Fruit fly (Drosophila melanogaster) whole organism, embryonic: ENCODE measurements around the gene Tbcd.
A peak's percentile ranks its signal among the peaks of the same experiment; 100 is the strongest.

ENCODE experiments used
- Awh ChIP-seq: fragments of 200-800 bp; sonication (Bioruptor generic); IDR thresholded peaks from 2 replicates; pipeline ENCODE4, ENCODE4 v1.3.6; 2022; ENCODE audit warnings: missing biosample characterization, missing genetic modification characterization
- CG1024 ChIP-seq: fragments of 200-800 bp; sonication (Bioruptor generic); IDR thresholded peaks from 2 replicates; pipeline ENCODE4 v1.3.6; 2022; ENCODE audit warnings: missing biosample characterization, missing genetic modification characterization
- CG11398 ChIP-seq: fragments of 200-800 bp; sonication (Bioruptor generic); optimal IDR thresholded peaks from 2 replicates; lab custom pipeline; 2016; ENCODE audit warnings: missing biosample characterization, missing genetic modification characterization
- CG12769 ChIP-seq: fragments of 200-800 bp; sonication (Bioruptor generic); optimal IDR thresholded peaks from 2 replicates; lab custom pipeline; 2019; ENCODE audit warnings: missing biosample characterization, mild to moderate bottlenecking, missing genetic modification characterization, moderate library complexity
- CG14014 ChIP-seq: fragments of 200-800 bp; sonication (Bioruptor generic); IDR thresholded peaks from 2 replicates; pipeline ENCODE4 v1.3.6; 2022; ENCODE audit warnings: missing biosample characterization, missing genetic modification characterization
- CG15073 ChIP-seq: fragments of 200-800 bp; sonication (Bioruptor generic); optimal IDR thresholded peaks from 2 replicates; lab custom pipeline; 2016; ENCODE audit warnings: missing biosample characterization, missing genetic modification characterization
- CG1529 ChIP-seq: fragments of 200-800 bp; sonication (Bioruptor generic); optimal IDR thresholded peaks from 3 replicates; lab custom pipeline; 2018; ENCODE audit warnings: missing biosample characterization, missing genetic modification characterization
- CG17385 ChIP-seq: fragments of 200-800 bp; sonication (Bioruptor generic); optimal IDR thresholded peaks from 3 replicates; lab custom pipeline; 2018; ENCODE audit warnings: missing biosample characterization, mild to moderate bottlenecking, missing genetic modification characterization
- CG1792 ChIP-seq: fragments of 200-800 bp; sonication (Bioruptor generic); optimal IDR thresholded peaks from 2 replicates; lab custom pipeline; 2016; ENCODE audit warnings: missing biosample characterization, missing genetic modification characterization
- CG18476 ChIP-seq: fragments of 200-800 bp; sonication (Bioruptor generic); optimal IDR thresholded peaks from 2 replicates; lab custom pipeline; 2016; ENCODE audit warnings: missing biosample characterization, mild to moderate bottlenecking, missing genetic modification characterization
- CG18599 ChIP-seq: fragments of 200-800 bp; sonication (Bioruptor generic); optimal IDR thresholded peaks from 3 replicates; lab custom pipeline; 2017; ENCODE audit warnings: missing biosample characterization, missing genetic modification characterization, mild to moderate bottlenecking, moderate library complexity, missing genetic modification reagents
- CG33213 ChIP-seq: fragments of 200-800 bp; sonication (Bioruptor generic); optimal IDR thresholded peaks from 3 replicates; lab custom pipeline; 2016; ENCODE audit warnings: missing biosample characterization, missing genetic modification characterization
- CG4404 ChIP-seq: fragments of 200-800 bp; sonication (Bioruptor generic); IDR thresholded peaks from 2 replicates; pipeline ENCODE4 v1.3.6; 2022; ENCODE audit warnings: missing biosample characterization, missing genetic modification characterization
- CG4617 ChIP-seq: fragments of 200-800 bp; sonication (Bioruptor generic); optimal IDR thresholded peaks from 3 replicates; lab custom pipeline; 2016; ENCODE audit warnings: missing biosample characterization, missing genetic modification characterization, borderline replicate concordance
- CG4707 ChIP-seq: fragments of 200-800 bp; sonication (Bioruptor generic); optimal IDR thresholded peaks from 2 replicates; lab custom pipeline; 2018; ENCODE audit warnings: missing biosample characterization, mild to moderate bottlenecking, missing genetic modification characterization, moderate library complexity
- CG6683 ChIP-seq: fragments of 200-800 bp; sonication (Bioruptor generic); optimal IDR thresholded peaks from 2 replicates; lab custom pipeline; 2017; ENCODE audit warnings: missing biosample characterization, mild to moderate bottlenecking, missing genetic modification characterization, missing genetic modification reagents
- CG8924 ChIP-seq: fragments of 200-800 bp; optimal IDR thresholded peaks from 3 replicates; lab custom pipeline; 2019; ENCODE audit warnings: missing biosample characterization, mild to moderate bottlenecking, missing genetic modification characterization, moderate library complexity
- CG9727 ChIP-seq: fragments of 200-800 bp; sonication (Bioruptor generic); optimal IDR thresholded peaks from 3 replicates; lab custom pipeline; 2017; ENCODE audit warnings: missing biosample characterization, mild to moderate bottlenecking, missing genetic modification characterization
- D19A ChIP-seq: fragments of 200-800 bp; optimal IDR thresholded peaks from 3 replicates; lab custom pipeline; 2019; ENCODE audit warnings: missing biosample characterization, mild to moderate bottlenecking, missing genetic modification characterization, moderate library complexity
- Dip2 ChIP-seq: fragments of 200-800 bp; sonication (Bioruptor generic); IDR thresholded peaks from 2 replicates; pipeline ENCODE4 v1.3.6; 2022; ENCODE audit warnings: missing biosample characterization, missing genetic modification characterization
- Dip3 ChIP-seq: fragments of 200-800 bp; sonication (Bioruptor generic); optimal IDR thresholded peaks from 3 replicates; lab custom pipeline; 2016; ENCODE audit warnings: missing biosample characterization, missing genetic modification characterization
- Doc3 ChIP-seq: fragments of 200-800 bp; sonication (Bioruptor generic); IDR thresholded peaks from 3 replicates; pipeline ENCODE4 v1.3.6; 2022; ENCODE audit warnings: missing biosample characterization, missing genetic modification characterization; ENCODE audit not compliant: partially characterized antibody
- Dref ChIP-seq: fragments of 200-800 bp; sonication (Bioruptor generic); IDR thresholded peaks from 2 replicates; pipeline ENCODE4 v1.3.6; 2022; ENCODE audit warnings: missing biosample characterization, missing genetic modification characterization
- Fer3 ChIP-seq: fragments of 200-800 bp; sonication (Bioruptor generic); optimal IDR thresholded peaks from 2 replicates; lab custom pipeline; 2018; ENCODE audit warnings: missing biosample characterization, mild to moderate bottlenecking, missing genetic modification characterization, moderate library complexity
- H15 ChIP-seq: fragments of 200-800 bp; sonication (Bioruptor generic); IDR thresholded peaks from 3 replicates; pipeline ENCODE4 v1.3.6; 2022; ENCODE audit warnings: missing biosample characterization, missing genetic modification characterization
- HmgD ChIP-seq: fragments of 200-800 bp; sonication (Bioruptor generic); optimal IDR thresholded peaks from 3 replicates; lab custom pipeline; 2016; ENCODE audit warnings: missing biosample characterization, missing genetic modification characterization
- Jarid2 ChIP-seq: fragments of 200-800 bp; sonication (Bioruptor generic); optimal IDR thresholded peaks from 3 replicates; lab custom pipeline; 2017; ENCODE audit warnings: mild to moderate bottlenecking, missing biosample characterization, missing genetic modification reagents, missing genetic modification characterization
- Max ChIP-seq: fragments of 200-800 bp; sonication (Bioruptor generic); optimal IDR thresholded peaks from 2 replicates; lab custom pipeline; 2016; ENCODE audit warnings: missing biosample characterization, mild to moderate bottlenecking, missing genetic modification characterization
- NC2α ChIP-seq: fragments of 200-800 bp; sonication (Bioruptor generic); optimal IDR thresholded peaks from 2 replicates; lab custom pipeline; 2016; ENCODE audit warnings: missing biosample characterization, missing genetic modification characterization
- Sry-β ChIP-seq: fragments of 200-800 bp; sonication (Bioruptor generic); optimal IDR thresholded peaks from 2 replicates; lab custom pipeline; 2018; ENCODE audit warnings: missing biosample characterization, mild to moderate bottlenecking, missing genetic modification characterization, moderate library complexity
- Tbp ChIP-seq: fragments of >200 bp; optimal IDR thresholded peaks from 2 replicates; lab custom pipeline; 2018; ENCODE audit warnings: missing biosample characterization, missing genetic modification characterization
- ci ChIP-seq: fragments of 200-800 bp; sonication (Bioruptor generic); IDR thresholded peaks from 3 replicates; pipeline ENCODE4 v1.3.6; 2022; ENCODE audit warnings: missing biosample characterization, missing genetic modification characterization
- cwo ChIP-seq: fragments of 200-800 bp; sonication (Bioruptor generic); optimal IDR thresholded peaks from 3 replicates; lab custom pipeline; 2017; ENCODE audit warnings: missing biosample characterization, missing genetic modification characterization, mild to moderate bottlenecking, moderate library complexity, missing genetic modification reagents
- dimm ChIP-seq: fragments of 200-800 bp; sonication (Bioruptor generic); IDR thresholded peaks from 2 replicates; pipeline ENCODE4 v1.3.6; 2022; ENCODE audit warnings: missing biosample characterization, missing genetic modification characterization
- dmrt99B ChIP-seq: fragments of 200-800 bp; sonication (Bioruptor generic); optimal IDR thresholded peaks from 2 replicates; lab custom pipeline; 2018; ENCODE audit warnings: missing biosample characterization, mild to moderate bottlenecking, missing genetic modification characterization, moderate library complexity
- ftz-f1 ChIP-seq: fragments of 200-800 bp; sonication (Bioruptor generic); optimal IDR thresholded peaks from 2 replicates; lab custom pipeline; 2016; ENCODE audit warnings: missing biosample characterization, missing genetic modification characterization
- gce ChIP-seq: fragments of 200-800 bp; sonication (Bioruptor generic); IDR thresholded peaks from 3 replicates; pipeline ENCODE4 v1.3.6; 2022; ENCODE audit warnings: missing biosample characterization, missing genetic modification characterization
- gem ChIP-seq: fragments of 200-800 bp; sonication (Bioruptor generic); optimal IDR thresholded peaks from 2 replicates; lab custom pipeline; 2019; ENCODE audit warnings: missing biosample characterization, mild to moderate bottlenecking, missing genetic modification characterization, moderate library complexity
- hth ChIP-seq: fragments of >200 bp; optimal IDR thresholded peaks from 2 replicates; lab custom pipeline; 2017; ENCODE audit warnings: inconsistent platforms
- ken ChIP-seq: fragments of 200-800 bp; sonication (Bioruptor generic); IDR thresholded peaks from 3 replicates; pipeline ENCODE4 v1.3.6; 2022; ENCODE audit warnings: missing biosample characterization, missing genetic modification characterization
- klu ChIP-seq: fragments of 200-800 bp; sonication (Bioruptor generic); IDR thresholded peaks from 2 replicates; pipeline ENCODE4 v1.3.6; 2022; ENCODE audit warnings: missing biosample characterization, missing genetic modification characterization
- lab ChIP-seq: fragments of 200-800 bp; sonication (Bioruptor generic); optimal IDR thresholded peaks from 3 replicates; lab custom pipeline; 2017; ENCODE audit warnings: missing biosample characterization, missing genetic modification characterization, mild to moderate bottlenecking, moderate library complexity, missing genetic modification reagents
- lov ChIP-seq, 2 experiments: fragments of 200-800 bp in 1 of 2; fragments of >200 bp in 1 of 2; sonication (Bioruptor generic) in 1 of 2; IDR thresholded peaks in 1 of 2; optimal IDR thresholded peaks in 1 of 2; 2 replicates in 1 of 2; 3 replicates in 1 of 2; pipeline versions ENCODE4 v1.3.6 to Lab custom; 2017 to 2022; ENCODE audit warnings: missing biosample characterization in 1 of 2, missing genetic modification characterization in 1 of 2
- mirr ChIP-seq: fragments of 200-800 bp; sonication (Bioruptor generic); optimal IDR thresholded peaks from 3 replicates; lab custom pipeline; 2018; ENCODE audit warnings: missing biosample characterization, mild to moderate bottlenecking, missing genetic modification characterization
- oc ChIP-seq: fragments of 200-800 bp; sonication (Bioruptor generic); optimal IDR thresholded peaks from 2 replicates; lab custom pipeline; 2018; ENCODE audit warnings: missing biosample characterization, mild to moderate bottlenecking, missing genetic modification characterization, moderate library complexity
- psq ChIP-seq: fragments of 200-800 bp; sonication (Bioruptor generic); optimal IDR thresholded peaks from 2 replicates; lab custom pipeline; 2017; ENCODE audit warnings: missing biosample characterization, missing genetic modification characterization
- sisA ChIP-seq: fragments of 200-800 bp; sonication (Bioruptor generic); IDR thresholded peaks from 2 replicates; pipeline ENCODE4 v1.3.6; 2022; ENCODE audit warnings: missing biosample characterization, missing genetic modification characterization
- tio ChIP-seq: fragments of 200-800 bp; sonication (Bioruptor generic); optimal IDR thresholded peaks from 2 replicates; lab custom pipeline; 2017; ENCODE audit warnings: missing biosample characterization, missing genetic modification characterization, inconsistent platforms
- unc-4 ChIP-seq: fragments of 200-800 bp; sonication (Bioruptor generic); IDR thresholded peaks from 2 replicates; pipeline ENCODE4 v1.3.6; 2022; ENCODE audit warnings: missing biosample characterization, missing genetic modification characterization; ENCODE audit not compliant: partially characterized antibody
- yki ChIP-seq: fragments of >200 bp; optimal IDR thresholded peaks from 3 replicates; lab custom pipeline; 2018

Gene Tbcd

DNA sequence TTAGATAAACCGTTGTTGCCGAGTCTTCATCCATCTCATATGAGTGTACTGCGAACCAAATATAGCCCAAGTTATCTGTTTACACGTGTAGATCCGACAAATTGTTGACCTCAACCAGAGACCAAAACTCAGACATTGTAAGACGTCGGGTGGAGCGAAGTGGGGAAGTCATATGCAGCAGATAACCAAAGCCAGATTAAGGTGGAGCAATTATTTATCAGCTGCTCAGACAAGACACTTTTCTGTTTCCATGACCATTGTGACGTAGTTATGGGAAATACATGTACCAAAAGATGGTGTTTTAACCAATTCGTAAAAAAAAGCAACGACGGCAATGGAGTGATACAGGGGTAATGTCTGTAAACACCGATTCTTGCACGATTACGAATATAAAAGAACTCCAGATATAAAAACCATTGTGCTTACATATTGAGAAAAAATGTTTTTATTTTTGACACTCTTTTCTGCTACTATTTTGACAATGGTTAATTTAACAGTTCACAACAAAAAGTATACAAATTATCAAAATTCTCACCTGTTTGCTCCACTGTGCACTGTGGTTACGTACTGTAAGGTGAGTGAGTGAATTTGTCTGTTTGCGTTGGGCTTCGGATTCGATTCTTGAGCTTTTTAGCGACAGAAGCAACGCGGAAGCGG, 30.1 kb downstream of the Tbcd start (continued):
- TF ChIP-seq gem (tag; lab: Kevin White, UChicago) (peak; percentile 74), oc (tag; lab: Kevin White, UChicago) (no peak), dmrt99B (peak; percentile 34), CG1792 (no peak), CG4404 (no peak), hth (lab: Kevin White, UChicago) (no peak), dimm (no peak), HmgD (no peak), D19A (tag; lab: Kevin White, UChicago) (peak; percentile 39), Jarid2 (GFP tag; lab: Kevin White, UChicago) (no peak), CG14014 (GFP tag; lab: Robert Waterston, UW) (peak; percentile 43; the same call in 1 of the 2 replicates), gce (0 out of 3 replicates have a peak, but pooled peaks have one; percentile 8), sisA (peak; percentile 34; the same call in 1 of the 2 replicates), CG4707 (GFP tag; lab: Kevin White, UChicago) (peak; percentile 77), CG33213 (GFP tag; lab: Kevin White, UChicago) (no peak), CG18599 (GFP tag; lab: Kevin White, UChicago) (peak; percentile 63), CG9727 (GFP tag; lab: Kevin White, UChicago) (peak; percentile 42), Fer3 (tag; lab: Kevin White, UChicago) (peak; percentile 25), cwo (GFP tag; lab: Kevin White, UChicago) (peak; percentile 17), NC2α (GFP tag; lab: Kevin White, UChicago) (no peak), Awh (GFP tag; lab: Robert Waterston, UW) (no peak), CG6683 (GFP tag; lab: Kevin White, UChicago) (no peak), Doc3 (no peak), CG1024 (GFP tag; lab: Robert Waterston, UW) (no peak; the same call in 1 of the 2 replicates), ftz-f1 (GFP tag; lab: Kevin White, UChicago) (no peak), tio (peak; percentile 45), Sry-β (GFP tag; lab: Kevin White, UChicago) (no peak), Max (peak; percentile 48), lab (GFP tag; lab: Kevin White, UChicago) (peak; percentile 23), CG12769 (no peak), ci (GFP tag; lab: Robert Waterston, UW) (no peak), CG17385 (GFP tag; lab: Kevin White, UChicago) (no peak), Dip2 (GFP tag; lab: Robert Waterston, UW) (no peak), yki (lab: Kevin White, UChicago) (no peak), Dref (GFP tag; lab: Robert Waterston, UW) (no peak), CG8924 (tag; lab: Kevin White, UChicago) (no peak), klu (GFP tag; lab: Robert Waterston, UW) (no peak), CG4617 (GFP tag; lab: Kevin White, UChicago) (peak; percentile 8), ken (no peak), psq (GFP tag; lab: Kevin White, UChicago) (no peak), H15 (GFP tag; lab: Robert Waterston, UW) (no peak), mirr (GFP tag; lab: Kevin White, UChicago) (no peak), unc-4 (GFP tag; lab: Robert Waterston, UW) (no peak), lov (optimal IDR thresholded peaks at IDR 0.05; lab: Kevin White, UChicago) (no peak), lov (GFP tag; IDR thresholded peaks at IDR 0.05; lab: Robert Waterston, UW) (no peak), Tbp (GFP tag; lab: Kevin White, UChicago) (no peak), CG1529 (no peak), CG15073 (GFP tag; lab: Kevin White, UChicago) (no peak), CG11398 (GFP tag; lab: Kevin White, UChicago) (no peak), CG18476 (GFP tag; lab: Kevin White, UChicago) (peak; percentile 30), Dip3 (GFP tag; lab: Kevin White, UChicago) (peak; percentile 43)
